Fruit fly (Drosophila melanogaster): Measurements from ENCODE around the gene HIP.

dm6 chrX:3750232-3751075, 48.5 kb upstream of the HIP start:
- TF ChIP-seq brk (GFP tag; optimal IDR thresholded peaks at IDR 0.05) (peak; percentile 46), Hr83 (GFP tag; optimal IDR thresholded peaks at IDR 0.05; ENCODE audit: poor library complexity, severe bottlenecking) (no peak), psq (GFP tag; optimal IDR thresholded peaks at IDR 0.05) (peak; percentile 60), fru (GFP tag; optimal IDR thresholded peaks at IDR 0.05) (peak; percentile 84), Jra (GFP tag; optimal IDR thresholded peaks at IDR 0.05) (peak; percentile 40), pan (optimal IDR thresholded peaks at IDR 0.05) (no peak), woc (GFP tag; optimal IDR thresholded peaks at IDR 0.05) (peak; percentile 75), Abd-B (GFP tag; optimal IDR thresholded peaks at IDR 0.05) (no peak), h (GFP tag; optimal IDR thresholded peaks at IDR 0.05) (peak; percentile 85), Myc (optimal IDR thresholded peaks at IDR 0.05) (no peak), sv (GFP tag; optimal IDR thresholded peaks at IDR 0.05) (peak; percentile 53), Dif (GFP tag; optimal IDR thresholded peaks at IDR 0.05; ENCODE audit: partially characterized antibody) (no peak), br (GFP tag; optimal IDR thresholded peaks at IDR 0.05) (peak; percentile 79), lola (GFP tag; optimal IDR thresholded peaks at IDR 0.05) (no peak)

Data from whole organism, wandering third instar larva.